Worm (Caenorhabditis elegans): ENCODE results near the gene ctf-4.

DNA sequence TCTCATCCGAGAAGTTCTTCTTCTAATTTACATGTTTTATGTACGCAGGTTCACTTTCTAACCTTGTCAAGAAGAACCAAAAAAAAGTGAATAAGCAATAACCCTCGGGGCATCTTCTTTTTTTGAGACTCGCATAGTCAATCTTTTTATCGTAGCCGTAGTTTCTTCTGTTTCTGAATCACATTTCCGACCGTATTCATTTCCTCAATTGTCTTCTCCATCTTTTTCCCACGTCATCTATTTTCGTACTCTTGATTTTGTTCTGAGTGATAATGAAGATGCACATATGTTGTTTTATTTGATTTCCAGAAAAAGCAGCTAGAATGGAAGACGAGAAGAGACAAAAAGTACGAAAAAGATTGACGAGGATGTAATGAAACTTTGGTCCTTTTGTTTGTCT, 20.4 kb downstream of the ctf-4 start:
- TF ChIP-seq lag-1 (GFP tag; IDR thresholded peaks at IDR 0.05) = no peak
- no peak for TF ChIP-seq snpc-4 (GFP tag; optimal IDR thresholded peaks at IDR 0.05)
- no peak for TF ChIP-seq snpc-4 (tag; optimal IDR thresholded peaks at IDR 0.05)
- TF ChIP-seq lsy-27 (tag; optimal IDR thresholded peaks at IDR 0.05; ENCODE audit: borderline replicate concordance, insufficient read depth) = no peak
- no peak for TF ChIP-seq ztf-25 (GFP tag; IDR thresholded peaks at IDR 0.05)
- TF ChIP-seq nhr-120 (GFP tag; IDR thresholded peaks at IDR 0.05) = no peak
- no peak for TF ChIP-seq ceh-100 (GFP tag; IDR thresholded peaks at IDR 0.05)
- no peak for TF ChIP-seq hlh-12 (tag; optimal IDR thresholded peaks at IDR 0.05)
- TF ChIP-seq tbp1 (GFP tag; optimal IDR thresholded peaks at IDR 0.05) = no peak
- no peak for TF ChIP-seq nhr-90 (tag; optimal IDR thresholded peaks at IDR 0.05)
- TF ChIP-seq bed-1 (GFP tag; IDR thresholded peaks at IDR 0.05) = no peak
- TF ChIP-seq F57A8.1 (GFP tag; optimal IDR thresholded peaks at IDR 0.05) = no peak

All from whole organism, young adult.